Worm (Caenorhabditis elegans) whole organism, dauer: ENCODE measurements around the gene F11D5.1.

Source experiments
- unc-62 ChIP-seq: sonication (generic microtip); optimal IDR thresholded peaks from 2 replicates; lab custom pipeline; 2017; ENCODE audit warnings: missing biosample characterization, missing genetic modification reagents, missing genetic modification characterization

The F11D5.1 gene

ce11 chrX:3332824-3333223 is at the start of gene F11D5.1:
Gene F11D5.1 (plus strand): TSS chrX:3333124.
- no peak for TF ChIP-seq unc-62 (GFP tag; lab: Kevin White, UChicago)

- TF ChIP-seq unc-62 (GFP tag; lab: Kevin White, UChicago) = no peak
These were observed 49.7 kb upstream of the F11D5.1 start for ce11 chrX:3283189-3283588.

- TF ChIP-seq unc-62 (GFP tag; lab: Kevin White, UChicago) = no peak
These were observed 48.0 kb upstream of the F11D5.1 start for ce11 chrX:3284967-3285366.

ce11 chrX:3285448-3285847 is 47.5 kb upstream of the F11D5.1 start:
- no peak for TF ChIP-seq unc-62 (GFP tag; lab: Kevin White, UChicago)

ce11 chrX:3289183-3289582 is 43.7 kb upstream of the F11D5.1 start, which contains the start of gene K09C4.4:
Gene K09C4.4 (plus strand): TSS chrX:3289483.
- no peak for TF ChIP-seq unc-62 (GFP tag; lab: Kevin White, UChicago)

ce11 chrX:3290147-3290546 is 42.8 kb upstream of the F11D5.1 start:
- no peak for TF ChIP-seq unc-62 (GFP tag; lab: Kevin White, UChicago)

- TF ChIP-seq unc-62 (GFP tag; lab: Kevin White, UChicago) = no peak
These were observed 41.0 kb upstream of the F11D5.1 start for ce11 chrX:3291948-3292347.

ce11 chrX:3296182-3296581 is 36.7 kb upstream of the F11D5.1 start, which contains the start of gene K09C4.2:
Gene K09C4.2 (plus strand): TSS chrX:3296482.
- no peak for TF ChIP-seq unc-62 (GFP tag; lab: Kevin White, UChicago)

ce11 chrX:3297812-3298211 is 35.1 kb upstream of the F11D5.1 start:
- no peak for TF ChIP-seq unc-62 (GFP tag; lab: Kevin White, UChicago)

ce11 chrX:3298582-3298981 is 34.3 kb upstream of the F11D5.1 start, which contains the start of gene K09C4.1:
Gene K09C4.1 (plus strand): TSS chrX:3298882.
- no peak for TF ChIP-seq unc-62 (GFP tag; lab: Kevin White, UChicago)

ce11 chrX:3300582-3300981 is 32.3 kb upstream of the F11D5.1 start:
- no peak for TF ChIP-seq unc-62 (GFP tag; lab: Kevin White, UChicago)

ce11 chrX:3301770-3302169 is 31.2 kb upstream of the F11D5.1 start, which contains the start of gene F11D5.5:
Gene F11D5.5 (plus strand): TSS chrX:3302070.
- no peak for TF ChIP-seq unc-62 (GFP tag; lab: Kevin White, UChicago)

- TF ChIP-seq unc-62 (GFP tag; lab: Kevin White, UChicago) = no peak
These were observed 28.9 kb upstream of the F11D5.1 start, which contains the start of gene F11D5.7 for ce11 chrX:3304068-3304467. Gene F11D5.7 (plus strand): TSS chrX:3304368.

- TF ChIP-seq unc-62 (GFP tag; lab: Kevin White, UChicago) = no peak
These were observed 26.2 kb upstream of the F11D5.1 start for ce11 chrX:3306594-3307296.

- TF ChIP-seq unc-62 (GFP tag; lab: Kevin White, UChicago) = no peak
These were observed 22.2 kb upstream of the F11D5.1 start for ce11 chrX:3310702-3311101.

ce11 chrX:3313939-3314338 is 19.0 kb upstream of the F11D5.1 start:
- no peak for TF ChIP-seq unc-62 (GFP tag; lab: Kevin White, UChicago)

- TF ChIP-seq unc-62 (GFP tag; lab: Kevin White, UChicago) = no peak
These were observed 17.9 kb upstream of the F11D5.1 start, which contains the start of gene ddr-2 for ce11 chrX:3315014-3315413. Gene ddr-2 (plus strand): TSS chrX:3315314.
